Worm (Caenorhabditis elegans) whole organism, young adult: Measurements from ENCODE around the gene mdt-17.

Experiments used
- B0019.2 ChIP-seq: fragments of 200-800 bp; sonication (Bioruptor generic); conservative IDR thresholded peaks from 2 replicates; pipeline ENCODE4 v1.3.6; 2022; ENCODE audit warnings: missing genetic modification reagents, missing genetic modification characterization, missing compliant biosample characterization
- B0336.3 ChIP-seq: fragments of 200-800 bp; sonication (Bioruptor generic); IDR thresholded peaks from 2 replicates; pipeline ENCODE4 v1.3.6; 2022; ENCODE audit warnings: missing genetic modification characterization, missing compliant biosample characterization
- D2030.7 ChIP-seq: fragments of 200-800 bp; sonication (Bioruptor generic); IDR thresholded peaks from 2 replicates; pipeline ENCODE4 v1.3.6; 2022; ENCODE audit warnings: missing genetic modification reagents, missing genetic modification characterization, missing compliant biosample characterization
- F22D6.2 ChIP-seq: sonication (generic microtip); optimal IDR thresholded peaks from 2 replicates; lab custom pipeline; 2016; ENCODE audit warnings: mild to moderate bottlenecking, missing genetic modification characterization, missing compliant biosample characterization
- F33H1.4 ChIP-seq: fragments of 200-800 bp; sonication (Bioruptor generic); IDR thresholded peaks from 2 replicates; pipeline ENCODE4 v1.3.6; 2022; ENCODE audit warnings: missing genetic modification reagents, missing genetic modification characterization, missing compliant biosample characterization
- F39B2.1 ChIP-seq: fragments of 200-800 bp; sonication (Bioruptor generic); IDR thresholded peaks from 2 replicates; pipeline ENCODE4 v1.3.6; 2022; ENCODE audit warnings: missing genetic modification reagents, missing genetic modification characterization, missing compliant biosample characterization
- F52B5.7 ChIP-seq: sonication (generic microtip); optimal IDR thresholded peaks from 2 replicates; lab custom pipeline; 2016; ENCODE audit warnings: mild to moderate bottlenecking, missing genetic modification characterization, missing compliant biosample characterization
- F55B11.4 ChIP-seq: sonication (generic microtip); optimal IDR thresholded peaks from 2 replicates; lab custom pipeline; 2016; ENCODE audit warnings: missing compliant biosample characterization, missing genetic modification characterization, borderline replicate concordance; ENCODE audit not compliant: insufficient read depth
- T07F8.4 ChIP-seq: sonication (generic microtip); optimal IDR thresholded peaks from 2 replicates; lab custom pipeline; 2016; ENCODE audit warnings: mild to moderate bottlenecking, missing genetic modification characterization, moderate library complexity, missing compliant biosample characterization
- Y53G8AR.9 ChIP-seq: fragments of 200-800 bp; sonication (Bioruptor generic); conservative IDR thresholded peaks from 2 replicates; pipeline ENCODE4 v1.3.6; 2022; ENCODE audit warnings: missing genetic modification reagents, missing genetic modification characterization, missing compliant biosample characterization
- aptf-2 ChIP-seq: fragments of 200-800 bp; sonication (Bioruptor generic); conservative IDR thresholded peaks from 2 replicates; pipeline ENCODE4 v1.3.6; 2022; ENCODE audit warnings: missing genetic modification reagents, missing genetic modification characterization, missing compliant biosample characterization
- atf-7 ChIP-seq: sonication (generic microtip); optimal IDR thresholded peaks from 2 replicates; lab custom pipeline; 2017; ENCODE audit warnings: mild to moderate bottlenecking, missing genetic modification characterization, missing compliant biosample characterization
- athp-1 ChIP-seq: sonication (generic microtip); optimal IDR thresholded peaks from 2 replicates; lab custom pipeline; 2017; ENCODE audit warnings: mild to moderate bottlenecking, missing genetic modification characterization, missing compliant biosample characterization
- attf-5 ChIP-seq: fragments of 200-800 bp; sonication (Bioruptor generic); optimal IDR thresholded peaks from 2 replicates; lab custom pipeline; 2018; ENCODE audit warnings: mild to moderate bottlenecking, missing genetic modification characterization, missing compliant biosample characterization
- bed-1 ChIP-seq: fragments of 200-800 bp; sonication (Bioruptor generic); IDR thresholded peaks from 2 replicates; pipeline ENCODE4 v1.3.6; 2022; ENCODE audit warnings: missing genetic modification reagents, missing genetic modification characterization, missing compliant biosample characterization
- ceh-27 ChIP-seq: fragments of 200-800 bp; sonication (Bioruptor generic); optimal IDR thresholded peaks from 2 replicates; lab custom pipeline; 2018; ENCODE audit warnings: mild to moderate bottlenecking, missing genetic modification characterization, moderate library complexity, missing compliant biosample characterization
- ceh-58 ChIP-seq: fragments of 200-800 bp; sonication (Bioruptor generic); IDR thresholded peaks from 2 replicates; pipeline ENCODE4 v1.3.6; 2022; ENCODE audit warnings: missing genetic modification characterization, missing compliant biosample characterization
- die-1 ChIP-seq: sonication (generic microtip); optimal IDR thresholded peaks from 2 replicates; lab custom pipeline; 2016; ENCODE audit warnings: missing genotype, mild to moderate bottlenecking, missing genetic modification characterization, missing compliant biosample characterization
- dpff-1 ChIP-seq: sonication (generic microtip); optimal IDR thresholded peaks from 2 replicates; lab custom pipeline; 2017; ENCODE audit warnings: mild to moderate bottlenecking, missing genetic modification characterization, missing compliant biosample characterization
- efl-1 ChIP-seq: fragments of 150-350 bp; optimal IDR thresholded peaks from 2 replicates; lab custom pipeline; 2014; ENCODE audit warnings: missing biosample characterization, missing genetic modification reagents, missing genetic modification characterization
- egrh-3 ChIP-seq: fragments of 200-800 bp; sonication (Bioruptor generic); IDR thresholded peaks from 2 replicates; pipeline ENCODE4 v1.3.6; 2022; ENCODE audit warnings: missing genetic modification reagents, missing genetic modification characterization, missing compliant biosample characterization
- gei-17 ChIP-seq: fragments of 200-800 bp; sonication (Bioruptor generic); optimal IDR thresholded peaks from 2 replicates; lab custom pipeline; 2018; ENCODE audit warnings: mild to moderate bottlenecking, missing genetic modification characterization, missing compliant biosample characterization
- hlh-26 ChIP-seq: fragments of 200-800 bp; sonication (Bioruptor generic); conservative IDR thresholded peaks from 2 replicates; pipeline ENCODE4 v1.3.6; 2022; ENCODE audit warnings: missing genetic modification reagents, missing genetic modification characterization, missing compliant biosample characterization
- hmg-1.2 ChIP-seq: fragments of 200-800 bp; sonication (Bioruptor generic); IDR thresholded peaks from 2 replicates; pipeline ENCODE4 v1.3.6; 2022; ENCODE audit warnings: missing genetic modification reagents, missing genetic modification characterization, missing compliant biosample characterization
- hsf-1 ChIP-seq: fragments of 200-800 bp; sonication (Bioruptor generic); IDR thresholded peaks from 2 replicates; pipeline ENCODE4 v1.3.6; 2022; ENCODE audit warnings: missing genetic modification reagents, missing genetic modification characterization, missing compliant biosample characterization
- lin-35 ChIP-seq, 3 experiments: fragments of 150-350 bp in 2 of 3; sonication (generic microtip) in 1 of 3; optimal IDR thresholded peaks; 2 replicates each; lab custom pipeline; 2014 to 2018; ENCODE audit warnings: missing biosample characterization in 3 of 3, missing genetic modification characterization in 3 of 3, missing genetic modification reagents in 3 of 3
- lsl-1 ChIP-seq: fragments of 200-800 bp; sonication (Bioruptor generic); optimal IDR thresholded peaks from 2 replicates; lab custom pipeline; 2018; ENCODE audit warnings: mild to moderate bottlenecking, missing genetic modification characterization, moderate library complexity, missing compliant biosample characterization
- madf-6 ChIP-seq: fragments of 200-800 bp; sonication (Bioruptor generic); IDR thresholded peaks from 2 replicates; pipeline ENCODE4 v1.3.6; 2022; ENCODE audit warnings: missing genetic modification reagents, missing genetic modification characterization, missing compliant biosample characterization
- madf-8 ChIP-seq: fragments of 200-800 bp; sonication (Bioruptor generic); conservative IDR thresholded peaks from 2 replicates; pipeline ENCODE4 v1.3.6; 2022; ENCODE audit warnings: missing genetic modification reagents, missing genetic modification characterization, missing compliant biosample characterization
- nfyb-1 ChIP-seq: fragments of 200-800 bp; sonication (Bioruptor generic); IDR thresholded peaks from 2 replicates; pipeline ENCODE4 v1.3.6; 2022; ENCODE audit warnings: missing genetic modification reagents, missing genetic modification characterization, missing compliant biosample characterization
- nhr-179 ChIP-seq: sonication (generic microtip); optimal IDR thresholded peaks from 2 replicates; lab custom pipeline; 2016; ENCODE audit warnings: mild to moderate bottlenecking, missing genetic modification characterization, missing compliant biosample characterization
- nhr-27 ChIP-seq: fragments of 200-800 bp; sonication (Bioruptor generic); optimal IDR thresholded peaks from 2 replicates; lab custom pipeline; 2018; ENCODE audit warnings: mild to moderate bottlenecking, missing genetic modification characterization, moderate library complexity, missing compliant biosample characterization
- nhr-90 ChIP-seq: sonication (generic microtip); optimal IDR thresholded peaks from 2 replicates; lab custom pipeline; 2016; ENCODE audit warnings: missing genotype, mild to moderate bottlenecking, missing genetic modification characterization, missing compliant biosample characterization
- pbrm-1 ChIP-seq: fragments of 200-800 bp; sonication (Bioruptor generic); IDR thresholded peaks from 2 replicates; pipeline ENCODE4 v1.3.6; 2022; ENCODE audit warnings: missing genetic modification reagents, missing genetic modification characterization, missing compliant biosample characterization
- somi-1 ChIP-seq: fragments of 200-800 bp; sonication (Bioruptor generic); optimal IDR thresholded peaks from 2 replicates; lab custom pipeline; 2018; ENCODE audit warnings: mild to moderate bottlenecking, missing genetic modification characterization, missing compliant biosample characterization
- sptf-2 ChIP-seq: fragments of 200-800 bp; sonication (Bioruptor generic); optimal IDR thresholded peaks from 2 replicates; lab custom pipeline; 2018; ENCODE audit warnings: mild to moderate bottlenecking, missing genetic modification characterization, missing compliant biosample characterization
- tbx-9 ChIP-seq: sonication (generic microtip); optimal IDR thresholded peaks from 2 replicates; lab custom pipeline; 2016; ENCODE audit warnings: borderline replicate concordance, missing genetic modification characterization, inconsistent platforms, missing compliant biosample characterization
- zfh-2 ChIP-seq: fragments of 200-800 bp; sonication (Bioruptor generic); conservative IDR thresholded peaks from 2 replicates; pipeline ENCODE4 v1.3.6; 2022; ENCODE audit warnings: missing genetic modification reagents, missing genetic modification characterization, missing compliant biosample characterization
- ztf-25 ChIP-seq: fragments of 200-800 bp; sonication (Bioruptor generic); IDR thresholded peaks from 2 replicates; pipeline ENCODE4 v1.3.6; 2022; ENCODE audit warnings: missing genetic modification reagents, missing genetic modification characterization, missing compliant biosample characterization
- ztf-6 ChIP-seq: fragments of 200-800 bp; sonication (Bioruptor generic); IDR thresholded peaks from 2 replicates; pipeline ENCODE4 v1.3.6; 2022; ENCODE audit warnings: missing genetic modification reagents, missing genetic modification characterization, missing compliant biosample characterization

mdt-17 gene

ce11 chrV:20266992-20267391 is at the start of gene mdt-17 (continued):
- TF ChIP-seq gei-17 (GFP tag; lab: Kevin White, UChicago): no peak
- TF ChIP-seq F33H1.4 (GFP tag; lab: Robert Waterston, UW): no peak
- TF ChIP-seq lsl-1 (GFP tag; lab: Kevin White, UChicago): no peak
- TF ChIP-seq hsf-1: peak; percentile 41; the same call in 1 of the 2 replicates
- TF ChIP-seq dpff-1 (tag; lab: Kevin White, UChicago): no peak
- no peak for TF ChIP-seq nhr-90 (tag; lab: Kevin White, UChicago)
- TF ChIP-seq die-1 (tag; lab: Kevin White, UChicago): no peak
- TF ChIP-seq D2030.7 (GFP tag; lab: Robert Waterston, UW): no peak
- TF ChIP-seq hmg-1.2 (GFP tag; lab: Robert Waterston, UW): no peak; the same call in 1 of the 2 replicates
- TF ChIP-seq nhr-179 (tag; lab: Kevin White, UChicago): no peak
- no peak for TF ChIP-seq attf-5 (GFP tag; lab: Kevin White, UChicago)
- no peak for TF ChIP-seq F39B2.1 (GFP tag; lab: Robert Waterston, UW)
- no peak for TF ChIP-seq F55B11.4 (tag; lab: Kevin White, UChicago)
- TF ChIP-seq bed-1 (GFP tag; lab: Robert Waterston, UW): no peak
- 0 out of 2 replicates have a peak, but pooled peaks have one; percentile 44 for TF ChIP-seq ztf-25
- peak; percentile 67 for TF ChIP-seq F52B5.7 (tag; lab: Kevin White, UChicago)
- no peak for TF ChIP-seq tbx-9 (tag; lab: Kevin White, UChicago)
- no peak for TF ChIP-seq F22D6.2 (tag; lab: Kevin White, UChicago)
- no peak for TF ChIP-seq egrh-3 (GFP tag; lab: Robert Waterston, UW)
- no peak for TF ChIP-seq ceh-27 (GFP tag; lab: Kevin White, UChicago)
- TF ChIP-seq nfyb-1: peak; percentile 61; the same call in 1 of the 2 replicates

- no peak for TF ChIP-seq lin-35 (GFP tag; optimal IDR thresholded peaks at IDR 0.05; lab: Kevin White, UChicago)
- no peak for TF ChIP-seq hlh-26 (GFP tag; lab: Robert Waterston, UW)
- no peak for TF ChIP-seq pbrm-1 (GFP tag; lab: Robert Waterston, UW)
- no peak for TF ChIP-seq efl-1 (GFP tag; lab: Kevin White, UChicago)
- no peak for TF ChIP-seq nhr-179 (tag; lab: Kevin White, UChicago)
- no peak for TF ChIP-seq madf-8 (GFP tag; lab: Robert Waterston, UW)
- no peak for TF ChIP-seq D2030.7 (GFP tag; lab: Robert Waterston, UW)
- no peak for TF ChIP-seq B0019.2 (GFP tag; lab: Robert Waterston, UW)
- no peak for TF ChIP-seq athp-1
- TF ChIP-seq ztf-6: no peak
- no peak for TF ChIP-seq die-1 (tag; lab: Kevin White, UChicago)
- no peak for TF ChIP-seq Y53G8AR.9 (GFP tag; lab: Robert Waterston, UW)
- TF ChIP-seq F33H1.4 (GFP tag; lab: Robert Waterston, UW): no peak
- TF ChIP-seq madf-6 (GFP tag; lab: Robert Waterston, UW): no peak
- TF ChIP-seq atf-7 (tag; lab: Kevin White, UChicago): no peak
Measured at ce11 chrV:20311519-20311918, 44.5 kb upstream of the mdt-17 start, which contains the start of gene clec-262. TSS of gene clec-262 (plus strand) at chrV:20311819.

- TF ChIP-seq nhr-27 (no peak), sptf-2 (GFP tag; lab: Kevin White, UChicago) (no peak), efl-1 (GFP tag; lab: Kevin White, UChicago) (no peak), ceh-27 (GFP tag; lab: Kevin White, UChicago) (no peak), aptf-2 (no peak), T07F8.4 (tag; lab: Kevin White, UChicago) (no peak), somi-1 (GFP tag; lab: Kevin White, UChicago) (no peak), B0336.3 (GFP tag; lab: Robert Waterston, UW) (no peak), ceh-58 (no peak), zfh-2 (GFP tag; lab: Robert Waterston, UW) (no peak)
Measured at ce11 chrV:20310575-20310974, 43.5 kb upstream of the mdt-17 start, which contains the start of gene ZC15.10. TSS of gene ZC15.10 (plus strand) at chrV:20310736.
